Fruit fly (Drosophila melanogaster): ENCODE data around the gene CG7142.

DNA sequence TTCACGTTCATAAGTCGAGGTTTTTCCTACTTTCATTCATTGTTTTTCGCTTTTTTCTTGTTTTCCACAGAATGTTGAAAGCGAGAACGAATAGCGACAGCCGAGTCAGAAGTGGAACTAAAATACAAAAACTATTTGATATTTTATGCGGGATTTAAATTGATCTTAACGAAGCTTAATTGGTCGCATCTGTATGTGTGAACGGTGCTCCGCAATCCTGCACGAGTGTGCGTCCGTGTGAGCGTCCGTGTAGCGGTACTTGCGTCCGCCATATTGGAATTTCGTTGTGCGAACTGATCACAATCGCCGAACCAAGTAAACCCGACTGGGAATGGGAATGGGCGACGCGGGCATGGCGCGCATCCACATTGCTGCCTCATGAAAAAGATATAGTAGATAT lies 47.1 kb downstream of the CG7142 start:
- TF ChIP-seq ttk (optimal IDR thresholded peaks at IDR 0.05) (no peak), insv (optimal IDR thresholded peaks at IDR 0.05) (no peak), psq (optimal IDR thresholded peaks at IDR 0.05) (no peak), Sin3A (optimal IDR thresholded peaks at IDR 0.05) (no peak), h (optimal IDR thresholded peaks at IDR 0.05) (no peak), Myc (optimal IDR thresholded peaks at IDR 0.05) (no peak)
